Worm (Caenorhabditis elegans) whole organism, midembryonic: ENCODE data around the gene T13F3.8.

Experiments
- T22C8.4 ChIP-seq: fragments of 200-800 bp; sonication (Bioruptor generic); IDR thresholded peaks from 2 replicates; pipeline ENCODE4 v1.3.6; 2022; ENCODE audit warnings: missing genetic modification characterization, missing compliant biosample characterization
- flt-1 ChIP-seq: fragments of 200-800 bp; sonication (Bioruptor generic); IDR thresholded peaks from 2 replicates; pipeline ENCODE4 v1.3.6; 2022; ENCODE audit warnings: missing genetic modification characterization, missing compliant biosample characterization
- klf-2 ChIP-seq: fragments of 200-800 bp; sonication (Bioruptor generic); conservative IDR thresholded peaks from 2 replicates; pipeline ENCODE4 v1.3.6; 2022; ENCODE audit warnings: missing genetic modification reagents, missing genetic modification characterization, missing compliant biosample characterization
- med-1 ChIP-seq: sonication (generic microtip); optimal IDR thresholded peaks from 2 replicates; lab custom pipeline; 2017; ENCODE audit warnings: missing genetic modification characterization, mild to moderate bottlenecking, missing compliant biosample characterization, antibody characterized with exemption, missing genetic modification reagents; ENCODE audit not compliant: insufficient read depth
- ref-1 ChIP-seq: fragments of 200-800 bp; sonication (Bioruptor generic); conservative IDR thresholded peaks from 2 replicates; pipeline ENCODE4 v1.3.6; 2022; ENCODE audit warnings: missing genetic modification reagents, missing genetic modification characterization, missing compliant biosample characterization
- tab-1 ChIP-seq: fragments of 200-800 bp; sonication (Bioruptor generic); IDR thresholded peaks from 2 replicates; pipeline ENCODE4 v1.3.6; 2022; ENCODE audit warnings: missing genetic modification characterization, missing compliant biosample characterization
- ztf-23 ChIP-seq: fragments of 200-800 bp; sonication (Bioruptor generic); IDR thresholded peaks from 2 replicates; pipeline ENCODE4 v1.3.6; 2022; ENCODE audit warnings: missing genetic modification reagents, missing genetic modification characterization, missing compliant biosample characterization
- ztf-29 ChIP-seq: fragments of 200-800 bp; sonication (Bioruptor generic); IDR thresholded peaks from 2 replicates; pipeline ENCODE4 v1.3.6; 2022; ENCODE audit warnings: missing genetic modification reagents, missing genetic modification characterization, missing compliant biosample characterization

- TF ChIP-seq med-1 (no peak), flt-1 (GFP tag; lab: Robert Waterston, UW) (no peak), ref-1 (no peak), ztf-29 (GFP tag; lab: Robert Waterston, UW) (no peak), tab-1 (no peak), T22C8.4 (no peak), ztf-23 (GFP tag; lab: Robert Waterston, UW) (no peak), klf-2 (no peak)
Measured at ce11 chrV:16235647-16236046, 34.0 kb upstream of the T13F3.8 start, which contains the start of gene srh-98.
